Worm (Caenorhabditis elegans): ENCODE data around the gene D2045.8.

Gene D2045.8

ce11 chrIII:10461164-10461546, 20.9 kb upstream of the D2045.8 start, which contains the start of gene atx-2 (continued):
- peak; percentile 54 to 62 for TF ChIP-seq lin-35 (GFP tag; optimal IDR thresholded peaks at IDR 0.05)
- TF ChIP-seq ztf-11 (tag; optimal IDR thresholded peaks at IDR 0.05): peak in 1 of 2 experiments; percentile 73
- TF ChIP-seq pag-3 (tag; optimal IDR thresholded peaks at IDR 0.05; ENCODE audit: borderline replicate concordance, insufficient read depth): no peak
- peak; percentile 73 for TF ChIP-seq skn-1 (tag; optimal IDR thresholded peaks at IDR 0.05)
- no peak for TF ChIP-seq hlh-17 (GFP tag; optimal IDR thresholded peaks at IDR 0.05; ENCODE audit: borderline replicate concordance)
- TF ChIP-seq dpl-1 (GFP tag; optimal IDR thresholded peaks at IDR 0.05): peak; percentile 63 to 69 (median 68)
- peak in 1 of 2 experiments; percentile 41 for TF ChIP-seq mdl-1 (tag; optimal IDR thresholded peaks at IDR 0.05)
- TF ChIP-seq ceh-8 (GFP tag; optimal IDR thresholded peaks at IDR 0.05): peak; percentile 37
- peak; percentile 63 for TF ChIP-seq tbx-2 (tag; optimal IDR thresholded peaks at IDR 0.05)
- peak; percentile 9 for TF ChIP-seq C34B4.2 (tag; optimal IDR thresholded peaks at IDR 0.05)
- peak; percentile 62 for TF ChIP-seq hpl-2 (GFP tag; optimal IDR thresholded peaks at IDR 0.05)
- no peak for TF ChIP-seq mef-2 (tag; optimal IDR thresholded peaks at IDR 0.05)
- peak; percentile 19 for TF ChIP-seq lin-39 (tag; optimal IDR thresholded peaks at IDR 0.05)
- TF ChIP-seq nhr-71 (tag; optimal IDR thresholded peaks at IDR 0.05): peak; percentile 75
- peak; percentile 67 for TF ChIP-seq C16A3.4 (tag; optimal IDR thresholded peaks at IDR 0.05)
- TF ChIP-seq mep-1 (tag; optimal IDR thresholded peaks at IDR 0.05): peak; percentile 62
- TF ChIP-seq unc-130 (tag; optimal IDR thresholded peaks at IDR 0.05): peak; percentile 65
- peak; percentile 60; the same call in 1 of the 2 replicates for TF ChIP-seq unc-98 (GFP tag; IDR thresholded peaks at IDR 0.05)
- no peak for TF ChIP-seq ets-5 (GFP tag; IDR thresholded peaks at IDR 0.05)
- TF ChIP-seq ceh-82 (tag; optimal IDR thresholded peaks at IDR 0.05): peak; percentile 68 to 78 (median 73)
- no peak for TF ChIP-seq tlp-1 (tag; optimal IDR thresholded peaks at IDR 0.05)
- peak; percentile 75 to 76 for TF ChIP-seq efl-1 (optimal IDR thresholded peaks at IDR 0.05)
- TF ChIP-seq efl-1 (GFP tag; optimal IDR thresholded peaks at IDR 0.05 in 1 of 2): peak; percentile 61 to 97
- peak; percentile 79 for TF ChIP-seq nhr-19 (GFP tag; conservative IDR thresholded peaks at IDR 0.05)
- no peak for TF ChIP-seq hlh-4 (tag; optimal IDR thresholded peaks at IDR 0.05)
- no peak for TF ChIP-seq unc-62 (GFP tag; optimal IDR thresholded peaks at IDR 0.05)
- peak; percentile 77 for TF ChIP-seq nhr-85 (tag)
- peak; percentile 66 for TF ChIP-seq efl-3 (GFP tag; optimal IDR thresholded peaks at IDR 0.05)
- no peak for TF ChIP-seq pax-3 (tag; optimal IDR thresholded peaks at IDR 0.05)
- TF ChIP-seq elt-2 (tag; optimal IDR thresholded peaks at IDR 0.05): no peak
- TF ChIP-seq nhr-237 (tag; optimal IDR thresholded peaks at IDR 0.05): no peak
- peak; percentile 65 for TF ChIP-seq unc-86 (tag; optimal IDR thresholded peaks at IDR 0.05)
- peak; percentile 76 for TF ChIP-seq lir-3 (tag; optimal IDR thresholded peaks at IDR 0.05; ENCODE audit: poor library complexity)
- TF ChIP-seq irx-1 (tag; optimal IDR thresholded peaks at IDR 0.05): peak; percentile 39
- no peak for TF ChIP-seq aly-2 (tag; optimal IDR thresholded peaks at IDR 0.05)
- TF ChIP-seq C04F5.9 (tag; optimal IDR thresholded peaks at IDR 0.05): peak; percentile 11

DNA sequence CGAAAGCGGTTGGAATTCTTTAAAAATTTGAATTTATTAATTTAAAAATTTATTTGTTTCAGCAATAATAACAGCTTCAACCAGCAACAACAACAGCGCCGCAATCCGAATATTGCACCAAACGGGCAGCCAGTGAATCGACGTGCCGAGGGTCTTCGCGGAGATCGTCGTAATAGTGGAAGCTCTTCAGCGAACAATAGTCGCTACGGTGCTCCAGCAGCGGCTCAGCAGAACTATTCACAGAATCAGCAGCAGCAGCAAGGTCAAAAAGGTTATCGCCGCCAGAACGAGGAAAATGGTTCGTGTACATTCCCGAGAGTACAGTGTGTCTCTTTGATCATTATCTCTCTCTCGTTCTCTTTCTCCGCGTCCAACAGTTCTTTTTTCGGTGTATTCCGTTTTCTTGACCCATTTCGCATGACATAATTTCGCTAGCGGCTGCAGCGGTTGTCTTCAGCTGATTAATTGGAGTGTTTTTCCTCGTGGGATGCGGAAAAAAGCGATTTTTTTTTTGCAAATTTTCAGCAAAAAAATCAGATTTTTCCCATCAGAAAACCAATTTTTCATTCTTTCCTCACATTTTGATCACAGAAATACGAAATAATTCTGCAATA, 19.0 kb upstream of the D2045.8 start:
- TF ChIP-seq efl-1 (optimal IDR thresholded peaks at IDR 0.05) (no peak), efl-1 (GFP tag; optimal IDR thresholded peaks at IDR 0.05 in 1 of 2) (peak in 1 of 2 experiments; percentile 68), aha-1 (tag; optimal IDR thresholded peaks at IDR 0.05) (no peak), blmp-1 (tag; optimal IDR thresholded peaks at IDR 0.05) (peak; percentile 71)

DNA sequence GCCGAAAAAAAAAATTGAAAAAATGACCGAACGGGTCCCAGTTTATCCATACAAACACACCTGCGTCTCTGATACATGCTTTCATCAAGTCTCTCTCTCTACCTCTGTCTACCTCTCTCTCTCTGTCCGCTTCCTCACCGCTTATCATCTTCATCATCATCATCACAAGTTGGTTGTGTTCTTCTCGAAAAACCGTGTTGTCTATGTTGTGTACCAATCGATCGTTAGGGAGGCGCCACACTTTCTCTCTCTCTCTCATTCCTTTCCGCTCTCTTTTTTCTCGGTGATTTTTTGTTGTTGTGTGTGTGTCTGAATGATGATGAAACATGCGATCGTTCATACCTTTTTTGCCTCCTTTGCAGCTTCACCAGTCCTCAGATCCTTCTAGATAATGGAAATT, 18.4 kb upstream of the D2045.8 start:
- TF ChIP-seq C04F5.9 (tag; optimal IDR thresholded peaks at IDR 0.05) (no peak), C16A3.4 (tag; optimal IDR thresholded peaks at IDR 0.05) (peak; percentile 9), mdl-1 (tag; optimal IDR thresholded peaks at IDR 0.05) (peak in 1 of 2 experiments; percentile 31), ztf-11 (tag; optimal IDR thresholded peaks at IDR 0.05) (no peak), isw-1 (GFP tag; IDR thresholded peaks at IDR 0.05) (no peak), elt-3 (tag; optimal IDR thresholded peaks at IDR 0.05) (peak in 2 of 6 experiments; percentile 0 to 72), nhr-90 (tag; optimal IDR thresholded peaks at IDR 0.05; ENCODE audit: poor library complexity) (peak; percentile 27), nhr-20 (tag; optimal IDR thresholded peaks at IDR 0.05) (peak; percentile 17), nhr-47 (tag; optimal IDR thresholded peaks at IDR 0.05) (no peak), lin-35 (GFP tag; optimal IDR thresholded peaks at IDR 0.05) (peak in 1 of 2 experiments; percentile 70), ets-5 (GFP tag; IDR thresholded peaks at IDR 0.05) (no peak), efl-1 (optimal IDR thresholded peaks at IDR 0.05) (peak; percentile 3 to 12), efl-1 (GFP tag; optimal IDR thresholded peaks at IDR 0.05 in 1 of 2) (peak in 1 of 2 experiments; percentile 89), skn-1 (tag; optimal IDR thresholded peaks at IDR 0.05) (peak; percentile 69), nhr-77 (tag; optimal IDR thresholded peaks at IDR 0.05) (no peak), aly-2 (tag; optimal IDR thresholded peaks at IDR 0.05) (no peak), sup-37 (GFP tag; optimal IDR thresholded peaks at IDR 0.05) (no peak), lin-14 (GFP tag; optimal IDR thresholded peaks at IDR 0.05) (peak; percentile 69), unc-130 (tag; optimal IDR thresholded peaks at IDR 0.05) (no peak), nhr-28 (tag; optimal IDR thresholded peaks at IDR 0.05) (no peak), ceh-8 (GFP tag; optimal IDR thresholded peaks at IDR 0.05) (no peak)
